Worm (Caenorhabditis elegans) whole organism, late embryonic: ENCODE data around the gene F22E5.1.
"Not testable (repeated sequence)": the region's sequence is repeated elsewhere in the genome, so short reads cannot be mapped to it uniquely, and the experiment has no call there.

Source experiments
- K09A11.1 ChIP-seq: sonication (generic microtip); optimal IDR thresholded peaks from 2 replicates; lab custom pipeline; 2017; ENCODE audit warnings: antibody characterized with exemption, mild to moderate bottlenecking, missing genetic modification characterization, missing compliant biosample characterization; ENCODE audit not compliant: insufficient read depth
- ahr-1 ChIP-seq: sonication (generic microtip); optimal IDR thresholded peaks from 2 replicates; lab custom pipeline; 2016; ENCODE audit warnings: missing genetic modification characterization, missing compliant biosample characterization
- ama-1 ChIP-seq: fragments of 150-350 bp; optimal IDR thresholded peaks from 2 replicates; lab custom pipeline; 2014
- ceh-19 ChIP-seq: fragments of 200-800 bp; sonication (Bioruptor generic); optimal IDR thresholded peaks from 2 replicates; lab custom pipeline; 2018; ENCODE audit warnings: mild to moderate bottlenecking, missing genetic modification characterization, missing compliant biosample characterization
- ceh-2 ChIP-seq: sonication (generic microtip); optimal IDR thresholded peaks from 2 replicates; lab custom pipeline; 2016; ENCODE audit warnings: missing genotype, missing genetic modification characterization, missing compliant biosample characterization
- ceh-30 ChIP-seq: fragments of 150-350 bp; optimal IDR thresholded peaks from 2 replicates; lab custom pipeline; 2014; ENCODE audit warnings: missing biosample characterization, missing genetic modification characterization
- ceh-31 ChIP-seq: sonication (generic microtip); optimal IDR thresholded peaks from 2 replicates; lab custom pipeline; 2016; ENCODE audit warnings: missing genetic modification characterization, missing compliant biosample characterization
- ceh-45 ChIP-seq: fragments of 200-800 bp; sonication (Bioruptor generic); IDR thresholded peaks from 2 replicates; pipeline ENCODE4 v1.3.6; 2022; ENCODE audit warnings: missing genetic modification reagents, missing genetic modification characterization, missing compliant biosample characterization
- ceh-6 ChIP-seq: fragments of 200-800 bp; sonication (Bioruptor generic); optimal IDR thresholded peaks from 2 replicates; lab custom pipeline; 2018; ENCODE audit warnings: mild to moderate bottlenecking, missing genetic modification characterization, missing compliant biosample characterization
- ceh-9 ChIP-seq: sonication (generic microtip); optimal IDR thresholded peaks from 2 replicates; lab custom pipeline; 2016; ENCODE audit warnings: mild to moderate bottlenecking, missing genetic modification characterization, inconsistent platforms, missing compliant biosample characterization
- che-1 ChIP-seq: sonication (generic microtip); optimal IDR thresholded peaks from 2 replicates; lab custom pipeline; 2016; ENCODE audit warnings: mild to moderate bottlenecking, missing genetic modification characterization, missing compliant biosample characterization
- dmd-4 ChIP-seq: sonication (generic microtip); optimal IDR thresholded peaks from 2 replicates; lab custom pipeline; 2016; ENCODE audit warnings: borderline replicate concordance, missing genetic modification characterization, missing compliant biosample characterization
- dve-1 ChIP-seq: sonication (generic microtip); optimal IDR thresholded peaks from 2 replicates; lab custom pipeline; 2017; ENCODE audit warnings: antibody characterized with exemption, mild to moderate bottlenecking, missing genetic modification characterization, missing compliant biosample characterization
- elt-2 ChIP-seq: sonication (generic microtip); optimal IDR thresholded peaks from 2 replicates; lab custom pipeline; 2016; ENCODE audit warnings: missing genetic modification reagents, missing genetic modification characterization, missing compliant biosample characterization
- ets-4 ChIP-seq: sonication (generic microtip); optimal IDR thresholded peaks from 2 replicates; lab custom pipeline; 2016; ENCODE audit warnings: missing genetic modification characterization, missing compliant biosample characterization
- eyg-1 ChIP-seq: sonication (generic microtip); optimal IDR thresholded peaks from 2 replicates; lab custom pipeline; 2016; ENCODE audit warnings: missing genotype, missing genetic modification characterization, missing compliant biosample characterization
- fax-1 ChIP-seq: sonication (generic microtip); optimal IDR thresholded peaks from 2 replicates; lab custom pipeline; 2016; ENCODE audit warnings: missing genotype, missing genetic modification characterization, missing compliant biosample characterization
- fkh-10 ChIP-seq: fragments of 150-350 bp; optimal IDR thresholded peaks from 2 replicates; lab custom pipeline; 2014; ENCODE audit warnings: missing biosample characterization, missing genetic modification reagents, missing genetic modification characterization
- gmeb-2 ChIP-seq: sonication (generic microtip); optimal IDR thresholded peaks from 2 replicates; lab custom pipeline; 2016; ENCODE audit warnings: missing genetic modification characterization, inconsistent platforms, missing compliant biosample characterization
- hlh-13 ChIP-seq: fragments of 200-800 bp; sonication (Bioruptor generic); optimal IDR thresholded peaks from 2 replicates; lab custom pipeline; 2018; ENCODE audit warnings: mild to moderate bottlenecking, missing genetic modification characterization, missing compliant biosample characterization
- hlh-15 ChIP-seq: sonication (generic microtip); optimal IDR thresholded peaks from 2 replicates; lab custom pipeline; 2016; ENCODE audit warnings: missing genetic modification characterization, missing compliant biosample characterization
- madf-2 ChIP-seq: sonication (generic microtip); optimal IDR thresholded peaks from 2 replicates; lab custom pipeline; 2017; ENCODE audit warnings: missing genetic modification characterization, missing compliant biosample characterization
- mec-3 ChIP-seq: sonication (generic microtip); optimal IDR thresholded peaks from 2 replicates; lab custom pipeline; 2016; ENCODE audit warnings: borderline replicate concordance, missing genetic modification characterization, missing compliant biosample characterization
- nfya-1 ChIP-seq: sonication (generic microtip); optimal IDR thresholded peaks from 2 replicates; lab custom pipeline; 2017; ENCODE audit warnings: missing genetic modification characterization, mild to moderate bottlenecking, missing compliant biosample characterization, antibody characterized with exemption, moderate library complexity
- nhr-232 ChIP-seq: sonication (generic microtip); optimal IDR thresholded peaks from 2 replicates; lab custom pipeline; 2016; ENCODE audit warnings: missing genetic modification characterization, missing compliant biosample characterization
- pax-1 ChIP-seq: fragments of 150-350 bp; optimal IDR thresholded peaks from 2 replicates; lab custom pipeline; 2014; ENCODE audit warnings: missing biosample characterization, missing genetic modification characterization
- pha-4 ChIP-seq: fragments of 150-350 bp; optimal IDR thresholded peaks from 2 replicates; lab custom pipeline; 2018; ENCODE audit warnings: missing biosample characterization, missing genetic modification reagents, missing genetic modification characterization
- pqm-1 ChIP-seq: sonication (generic microtip); optimal IDR thresholded peaks from 2 replicates; lab custom pipeline; 2016; ENCODE audit warnings: missing genetic modification characterization, missing compliant biosample characterization
- pros-1 ChIP-seq: fragments of 150-350 bp; optimal IDR thresholded peaks from 2 replicates; lab custom pipeline; 2014; ENCODE audit warnings: missing biosample characterization, missing genetic modification reagents, missing genetic modification characterization
- sox-2 ChIP-seq: fragments of 200-800 bp; sonication (Bioruptor generic); IDR thresholded peaks from 2 replicates; pipeline ENCODE4 v1.3.6; 2022; ENCODE audit warnings: missing genetic modification reagents, missing genetic modification characterization, missing compliant biosample characterization
- sox-4 ChIP-seq: sonication (generic microtip); optimal IDR thresholded peaks from 2 replicates; lab custom pipeline; 2017; ENCODE audit warnings: mild to moderate bottlenecking, missing genetic modification characterization, inconsistent platforms, missing compliant biosample characterization
- syd-9 ChIP-seq: sonication (generic microtip); optimal IDR thresholded peaks from 2 replicates; lab custom pipeline; 2016; ENCODE audit warnings: mild to moderate bottlenecking, missing genetic modification characterization, moderate library complexity, missing compliant biosample characterization
- tbx-7 ChIP-seq: sonication (generic microtip); optimal IDR thresholded peaks from 2 replicates; lab custom pipeline; 2016; ENCODE audit warnings: missing genotype, missing genetic modification characterization, missing compliant biosample characterization
- unc-55 ChIP-seq: sonication (generic microtip); optimal IDR thresholded peaks from 2 replicates; lab custom pipeline; 2017; ENCODE audit warnings: missing biosample characterization, missing genetic modification reagents, missing genetic modification characterization
- zip-5 ChIP-seq: sonication (generic microtip); optimal IDR thresholded peaks from 2 replicates; lab custom pipeline; 2016; ENCODE audit warnings: missing genetic modification characterization, missing compliant biosample characterization

Gene F22E5.1

DNA sequence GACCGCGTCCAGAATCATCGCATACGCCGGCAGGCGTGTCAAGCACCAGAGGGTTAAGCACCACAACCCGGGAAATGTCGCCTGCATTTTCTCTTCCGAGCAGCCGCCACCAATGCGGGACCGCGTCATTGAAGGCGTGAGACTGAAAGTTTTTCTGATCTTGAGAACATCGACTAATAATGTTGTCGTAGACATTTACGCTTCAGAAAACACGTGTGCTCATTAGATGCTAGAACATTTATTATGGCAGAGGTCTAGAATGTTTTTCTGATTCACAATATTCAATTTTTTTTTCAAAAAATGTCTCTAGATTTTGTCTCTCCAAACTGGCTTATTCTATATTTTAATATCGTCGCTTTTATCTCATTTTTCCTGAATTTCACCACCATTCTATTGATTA, 17.0 kb upstream of the F22E5.1 start, which contains the start of gene sri-47:
Gene sri-47, plus strand, starts transcription at position 301 of the 400 bp plus-strand sequence.
- no peak for TF ChIP-seq fax-1
- no peak for TF ChIP-seq ceh-45
- no peak for TF ChIP-seq dve-1 (tag; lab: Kevin White, UChicago)
- no peak for TF ChIP-seq ahr-1 (tag; lab: Kevin White, UChicago)
- no peak for TF ChIP-seq ama-1 (lab: Kevin White, UChicago)
- TF ChIP-seq ceh-9 (tag; lab: Kevin White, UChicago) = no peak
- TF ChIP-seq ceh-2 (tag; lab: Kevin White, UChicago) = no peak
- no peak for TF ChIP-seq nhr-232 (tag; lab: Kevin White, UChicago)
- TF ChIP-seq eyg-1 (tag; lab: Kevin White, UChicago) = no peak
- no peak for TF ChIP-seq nfya-1
- TF ChIP-seq elt-2 = no peak
- TF ChIP-seq sox-2 (GFP tag; lab: Robert Waterston, UW) = no peak
- no peak for TF ChIP-seq tbx-7

DNA sequence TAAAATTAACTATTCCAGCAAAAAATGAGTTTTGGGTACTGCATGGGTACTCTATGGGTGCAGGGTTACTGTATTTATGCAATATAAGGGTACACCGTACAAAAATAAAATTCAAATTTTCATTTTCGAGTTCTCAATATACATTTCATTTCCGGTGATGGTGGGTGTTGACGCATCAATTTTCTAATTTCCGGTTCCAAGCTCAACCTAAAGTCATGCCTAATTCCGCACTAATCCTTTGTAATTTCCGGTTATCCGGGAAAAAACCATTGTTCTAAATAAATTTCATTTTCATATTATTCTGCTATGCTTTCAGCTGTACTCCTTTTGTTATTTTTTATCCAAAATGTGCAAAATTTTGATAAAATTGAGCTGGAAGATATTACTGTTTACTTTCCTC, 14.2 kb upstream of the F22E5.1 start, which contains the start of gene gcy-21:
Gene gcy-21, plus strand, starts transcription at position 301 of the 400 bp plus-strand sequence.
- TF ChIP-seq ceh-6 (GFP tag; lab: Kevin White, UChicago) (no peak), ets-4 (tag; lab: Kevin White, UChicago) (no peak), gmeb-2 (tag; lab: Kevin White, UChicago) (no peak), ceh-2 (tag; lab: Kevin White, UChicago) (no peak), che-1 (tag; lab: Kevin White, UChicago) (no peak), ceh-19 (no peak), fkh-10 (no peak), syd-9 (tag; lab: Kevin White, UChicago) (no peak), unc-55 (GFP tag; lab: Kevin White, UChicago) (no peak), mec-3 (tag; lab: Kevin White, UChicago) (no peak), pros-1 (no peak), ceh-45 (no peak), fax-1 (no peak), dve-1 (tag; lab: Kevin White, UChicago) (no peak)

DNA sequence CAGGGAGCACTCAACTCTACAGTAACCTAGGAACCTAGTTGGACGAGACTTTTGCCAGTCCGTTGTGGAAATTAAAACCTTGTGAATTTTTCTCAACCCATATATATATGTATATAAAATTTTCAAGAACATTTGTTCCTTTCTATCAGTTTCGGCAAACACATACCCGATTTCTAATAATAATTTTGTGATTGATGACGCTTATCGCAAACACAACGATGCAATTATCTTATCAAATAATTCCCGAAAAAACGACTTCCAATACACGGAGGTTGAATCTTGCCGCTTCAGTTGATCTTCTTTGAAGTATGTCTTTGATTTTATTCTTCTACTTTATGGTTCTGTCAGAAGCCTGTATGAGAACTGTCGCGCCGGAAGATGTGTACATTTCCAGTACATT, 8.5 kb upstream of the F22E5.1 start, which contains the start of gene F22E5.2:
Gene F22E5.2, plus strand, starts transcription at position 301 of the 400 bp plus-strand sequence.
- TF ChIP-seq pax-1; ama-1 (lab: Kevin White, UChicago); elt-2: not testable (repeated sequence)

DNA sequence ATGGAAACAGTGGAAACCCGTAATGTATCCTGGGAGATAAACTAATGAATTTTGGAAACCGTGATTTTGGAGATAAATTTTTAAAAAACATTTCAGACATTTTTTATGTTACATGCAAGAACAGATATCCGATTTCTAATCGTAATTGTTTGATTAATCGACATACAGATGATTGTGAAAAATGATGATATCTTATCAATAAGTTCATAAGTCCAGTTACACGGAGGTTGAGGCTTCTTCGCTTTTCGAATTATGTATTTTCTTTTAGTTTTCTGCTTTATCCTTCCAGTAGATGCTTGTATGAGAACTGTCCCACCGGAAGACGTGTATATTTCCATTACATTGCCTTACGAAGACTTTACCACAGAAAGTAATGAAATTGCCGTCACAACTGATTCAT, 8.0 kb upstream of the F22E5.1 start, which contains the start of gene F22E5.22:
Gene F22E5.22, plus strand, starts transcription at position 301 of the 400 bp plus-strand sequence.
- no peak for TF ChIP-seq syd-9 (tag; lab: Kevin White, UChicago)
- no peak for TF ChIP-seq pqm-1 (tag; lab: Kevin White, UChicago)
- no peak for TF ChIP-seq ceh-2 (tag; lab: Kevin White, UChicago)
- TF ChIP-seq hlh-13 (GFP tag; lab: Kevin White, UChicago) = no peak
- TF ChIP-seq ceh-31 (tag; lab: Kevin White, UChicago) = no peak
- TF ChIP-seq dmd-4 (tag; lab: Kevin White, UChicago) = no peak
- TF ChIP-seq fkh-10 = no peak
- no peak for TF ChIP-seq hlh-15 (tag; lab: Kevin White, UChicago)
- TF ChIP-seq mec-3 (tag; lab: Kevin White, UChicago) = no peak
- TF ChIP-seq sox-4 (tag; lab: Kevin White, UChicago) = no peak
- TF ChIP-seq pha-4 = no peak
- TF ChIP-seq madf-2 = no peak
- no peak for TF ChIP-seq zip-5 (tag; lab: Kevin White, UChicago)
- no peak for TF ChIP-seq tbx-7
- TF ChIP-seq ceh-30 (tag; lab: Kevin White, UChicago) = no peak
- no peak for TF ChIP-seq ahr-1 (tag; lab: Kevin White, UChicago)
- TF ChIP-seq K09A11.1 (tag; lab: Kevin White, UChicago) = no peak
